Worm (Caenorhabditis elegans): ENCODE measurements around the gene T18D3.5.

- TF ChIP-seq fos-1 (tag; optimal IDR thresholded peaks at IDR 0.05) (no peak), zag-1 (tag; optimal IDR thresholded peaks at IDR 0.05) (no peak), madf-5 (GFP tag; IDR thresholded peaks at IDR 0.05) (no peak), attf-4 (tag; optimal IDR thresholded peaks at IDR 0.05) (no peak), R02D3.7 (tag; optimal IDR thresholded peaks at IDR 0.05) (no peak), lir-3 (tag; optimal IDR thresholded peaks at IDR 0.05) (no peak), egl-27 (tag; optimal IDR thresholded peaks at IDR 0.05) (no peak), ceh-44 (GFP tag; IDR thresholded peaks at IDR 0.05) (no peak), T26A8.4 (GFP tag; IDR thresholded peaks at IDR 0.05) (no peak), nhr-76 (tag; optimal IDR thresholded peaks at IDR 0.05) (no peak), egl-43 (GFP tag; IDR thresholded peaks at IDR 0.05) (no peak), fkh-10 (GFP tag; optimal IDR thresholded peaks at IDR 0.05) (no peak), ceh-62 (tag; optimal IDR thresholded peaks at IDR 0.05) (no peak), mep-1 (tag; optimal IDR thresholded peaks at IDR 0.05) (no peak)
These were observed 28.9 kb downstream of the T18D3.5 start, which contains the start of gene lips-1 for ce11 chrX:12492467-12492866.
